Fruit fly (Drosophila melanogaster) whole organism, embryonic: ENCODE results near the gene dpr9.

ENCODE experiments used
- Ada2b ChIP-seq: fragments of 200-800 bp; sonication (Bioruptor generic); IDR thresholded peaks from 2 replicates; pipeline ENCODE4 v1.3.6; 2022; ENCODE audit warnings: missing biosample characterization, missing genetic modification characterization
- CG10321 ChIP-seq: fragments of 200-800 bp; sonication (Bioruptor generic); IDR thresholded peaks from 2 replicates; pipeline ENCODE4 v1.3.6; 2022; ENCODE audit warnings: missing biosample characterization, missing genetic modification characterization
- CG10366 ChIP-seq: fragments of 200-800 bp; sonication (Bioruptor generic); IDR thresholded peaks from 2 replicates; pipeline ENCODE4 v1.3.6; 2022; ENCODE audit warnings: missing biosample characterization, missing genetic modification characterization
- CG11504 ChIP-seq: fragments of 200-800 bp; sonication (Bioruptor generic); optimal IDR thresholded peaks from 3 replicates; lab custom pipeline; 2019; ENCODE audit warnings: missing biosample characterization, mild to moderate bottlenecking, missing genetic modification characterization, moderate library complexity
- CG12299 ChIP-seq: fragments of 200-800 bp; sonication (Bioruptor generic); optimal IDR thresholded peaks from 2 replicates; lab custom pipeline; 2018; ENCODE audit warnings: missing biosample characterization, mild to moderate bottlenecking, missing genetic modification characterization
- CG15601 ChIP-seq: fragments of 200-800 bp; sonication (Bioruptor generic); optimal IDR thresholded peaks from 3 replicates; lab custom pipeline; 2019; ENCODE audit warnings: missing biosample characterization, mild to moderate bottlenecking, missing genetic modification characterization, moderate library complexity
- CG17186 ChIP-seq: fragments of 200-800 bp; sonication (Bioruptor generic); optimal IDR thresholded peaks from 3 replicates; lab custom pipeline; 2017; ENCODE audit warnings: missing biosample characterization, missing genetic modification reagents, missing genetic modification characterization
- CG17359 ChIP-seq: fragments of 200-800 bp; sonication (Bioruptor generic); optimal IDR thresholded peaks from 3 replicates; lab custom pipeline; 2018; ENCODE audit warnings: missing biosample characterization, mild to moderate bottlenecking, missing genetic modification characterization, moderate library complexity
- CG18599 ChIP-seq: fragments of 200-800 bp; sonication (Bioruptor generic); optimal IDR thresholded peaks from 3 replicates; lab custom pipeline; 2017; ENCODE audit warnings: missing biosample characterization, missing genetic modification characterization, mild to moderate bottlenecking, moderate library complexity, missing genetic modification reagents
- CG18619 ChIP-seq: fragments of 200-800 bp; sonication (Bioruptor generic); optimal IDR thresholded peaks from 3 replicates; lab custom pipeline; 2017; ENCODE audit warnings: missing biosample characterization, mild to moderate bottlenecking, missing genetic modification characterization
- CG2116 ChIP-seq: fragments of 200-800 bp; sonication (Bioruptor generic); optimal IDR thresholded peaks from 3 replicates; lab custom pipeline; 2018; ENCODE audit warnings: missing biosample characterization, mild to moderate bottlenecking, missing genetic modification characterization
- CG30431 ChIP-seq: fragments of 200-800 bp; sonication (Bioruptor generic); optimal IDR thresholded peaks from 2 replicates; lab custom pipeline; 2017; ENCODE audit warnings: missing biosample characterization, missing genetic modification characterization
- CG31441 ChIP-seq: fragments of 200-800 bp; sonication (Bioruptor generic); IDR thresholded peaks from 2 replicates; pipeline ENCODE4 v1.3.6; 2022; ENCODE audit warnings: missing biosample characterization, missing genetic modification characterization
- CG32532 ChIP-seq: fragments of 200-800 bp; sonication (Bioruptor generic); IDR thresholded peaks from 2 replicates; pipeline ENCODE4 v1.3.6; 2022; ENCODE audit warnings: missing biosample characterization, missing genetic modification characterization
- CG32772 ChIP-seq: fragments of 200-800 bp; sonication (Bioruptor generic); IDR thresholded peaks from 2 replicates; pipeline ENCODE4 v1.3.6; 2022; ENCODE audit warnings: missing biosample characterization, missing genetic modification characterization
- CG34224 ChIP-seq: fragments of 200-800 bp; sonication (Bioruptor generic); IDR thresholded peaks from 3 replicates; pipeline ENCODE4 v1.3.6; 2022; ENCODE audit warnings: missing biosample characterization, missing genetic modification characterization; ENCODE audit not compliant: partially characterized antibody
- CG4360 ChIP-seq: fragments of 200-800 bp; sonication (Bioruptor generic); IDR thresholded peaks from 2 replicates; pipeline ENCODE4 v1.3.6; 2022; ENCODE audit warnings: missing biosample characterization, missing genetic modification characterization
- CG43689 ChIP-seq: fragments of 200-800 bp; sonication (Bioruptor generic); IDR thresholded peaks from 2 replicates; pipeline ENCODE4 v1.3.6; 2022; ENCODE audit warnings: missing biosample characterization, missing genetic modification characterization
- CG4707 ChIP-seq: fragments of 200-800 bp; sonication (Bioruptor generic); optimal IDR thresholded peaks from 2 replicates; lab custom pipeline; 2018; ENCODE audit warnings: missing biosample characterization, mild to moderate bottlenecking, missing genetic modification characterization, moderate library complexity
- CG5180 ChIP-seq: fragments of 200-800 bp; sonication (Bioruptor generic); optimal IDR thresholded peaks from 3 replicates; lab custom pipeline; 2017; ENCODE audit warnings: missing biosample characterization, missing genetic modification characterization, mild to moderate bottlenecking, moderate library complexity, missing genetic modification reagents
- CG7963 ChIP-seq: fragments of 200-800 bp; sonication (Bioruptor generic); IDR thresholded peaks from 3 replicates; pipeline ENCODE4 v1.3.6; 2022; ENCODE audit warnings: missing biosample characterization, missing genetic modification characterization; ENCODE audit not compliant: partially characterized antibody
- CkIIα-i1 ChIP-seq: fragments of 200-800 bp; sonication (Bioruptor generic); IDR thresholded peaks from 2 replicates; pipeline ENCODE4 v1.3.6; 2022; ENCODE audit warnings: missing biosample characterization, missing genetic modification characterization
- Fer2 ChIP-seq: fragments of 200-800 bp; sonication (Bioruptor generic); optimal IDR thresholded peaks from 2 replicates; lab custom pipeline; 2018; ENCODE audit warnings: missing biosample characterization, mild to moderate bottlenecking, missing genetic modification characterization, moderate library complexity
- H15 ChIP-seq: fragments of 200-800 bp; sonication (Bioruptor generic); IDR thresholded peaks from 3 replicates; pipeline ENCODE4 v1.3.6; 2022; ENCODE audit warnings: missing biosample characterization, missing genetic modification characterization
- Hmx ChIP-seq: fragments of 200-800 bp; sonication (Bioruptor generic); optimal IDR thresholded peaks from 2 replicates; lab custom pipeline; 2016; ENCODE audit warnings: missing biosample characterization, missing genetic modification characterization
- Hr78 ChIP-seq, 2 experiments: fragments of 200-800 bp in 1 of 2; fragments of >200 bp in 1 of 2; sonication (Bioruptor generic) in 1 of 2; optimal IDR thresholded peaks; 2 replicates each; lab custom pipeline; 2017 to 2019; ENCODE audit warnings: missing biosample characterization in 2 of 2, missing genetic modification characterization in 2 of 2, mild to moderate bottlenecking in 1 of 2, moderate library complexity in 1 of 2
- Myb ChIP-seq: fragments of 200-800 bp; sonication (Bioruptor generic); optimal IDR thresholded peaks from 2 replicates; lab custom pipeline; 2016; ENCODE audit warnings: missing biosample characterization, missing genetic modification characterization
- Neu2 ChIP-seq: fragments of 200-800 bp; sonication (Bioruptor generic); optimal IDR thresholded peaks from 3 replicates; lab custom pipeline; 2016; ENCODE audit warnings: missing biosample characterization, missing genetic modification characterization, borderline replicate concordance
- Stat92E ChIP-seq, 3 experiments: fragments of >200 bp in 2 of 3; fragments of 200-800 bp in 1 of 3; sonication (Bioruptor generic) in 1 of 3; optimal IDR thresholded peaks; 2 replicates each; lab custom pipeline; 2017 to 2019; ENCODE audit warnings: missing biosample characterization in 3 of 3, missing genetic modification characterization in 3 of 3, mild to moderate bottlenecking in 1 of 3, moderate library complexity in 1 of 3
- bab2 ChIP-seq: fragments of 200-800 bp; sonication (Bioruptor generic); optimal IDR thresholded peaks from 2 replicates; lab custom pipeline; 2016; ENCODE audit warnings: missing biosample characterization, missing genetic modification characterization
- bsh ChIP-seq, 2 experiments: fragments of 200-800 bp; sonication (Bioruptor generic); optimal IDR thresholded peaks; 2 replicates each; lab custom pipeline; 2017 to 2018; ENCODE audit warnings: mild to moderate bottlenecking in 2 of 2, missing biosample characterization in 2 of 2, missing genetic modification characterization in 2 of 2, moderate library complexity in 1 of 2
- crol ChIP-seq: fragments of 200-800 bp; sonication (Bioruptor generic); IDR thresholded peaks from 2 replicates; pipeline ENCODE4 v1.3.6; 2022; ENCODE audit warnings: missing biosample characterization, missing genetic modification characterization
- fd96Cb ChIP-seq: fragments of 200-800 bp; sonication (Bioruptor generic); optimal IDR thresholded peaks from 2 replicates; lab custom pipeline; 2018; ENCODE audit warnings: missing biosample characterization, mild to moderate bottlenecking, missing genetic modification characterization, moderate library complexity
- hb ChIP-seq: fragments of 200-800 bp; sonication (Bioruptor generic); IDR thresholded peaks from 3 replicates; pipeline ENCODE4 v1.3.6; 2022; ENCODE audit warnings: missing biosample characterization, missing genetic modification characterization; ENCODE audit not compliant: partially characterized antibody
- insv ChIP-seq, 2 experiments: fragments of 200-800 bp; sonication (Bioruptor generic); optimal IDR thresholded peaks; 3 replicates each; lab custom pipeline; 2016 to 2018; ENCODE audit warnings: missing biosample characterization in 2 of 2, missing genetic modification characterization in 2 of 2
- jumu ChIP-seq: fragments of 200-800 bp; sonication (Bioruptor generic); optimal IDR thresholded peaks from 3 replicates; lab custom pipeline; 2016; ENCODE audit warnings: missing biosample characterization, missing genetic modification characterization
- kni ChIP-seq: fragments of 200-800 bp; sonication (Bioruptor generic); optimal IDR thresholded peaks from 3 replicates; lab custom pipeline; 2017; ENCODE audit warnings: mild to moderate bottlenecking, missing biosample characterization, missing genetic modification reagents, missing genetic modification characterization
- mirr ChIP-seq: fragments of 200-800 bp; sonication (Bioruptor generic); optimal IDR thresholded peaks from 3 replicates; lab custom pipeline; 2018; ENCODE audit warnings: missing biosample characterization, mild to moderate bottlenecking, missing genetic modification characterization
- pnt ChIP-seq: fragments of 200-800 bp; sonication (Bioruptor generic); optimal IDR thresholded peaks from 3 replicates; lab custom pipeline; 2016; ENCODE audit warnings: missing biosample characterization, missing genetic modification characterization
- psq ChIP-seq: fragments of 200-800 bp; sonication (Bioruptor generic); optimal IDR thresholded peaks from 2 replicates; lab custom pipeline; 2017; ENCODE audit warnings: missing biosample characterization, missing genetic modification characterization
- ranshi ChIP-seq: fragments of 200-800 bp; sonication (Bioruptor generic); IDR thresholded peaks from 2 replicates; pipeline ENCODE4 v1.3.6; 2022; ENCODE audit warnings: missing biosample characterization, missing genetic modification characterization
- schlank ChIP-seq: fragments of 200-800 bp; sonication (Bioruptor generic); optimal IDR thresholded peaks from 2 replicates; lab custom pipeline; 2018; ENCODE audit warnings: missing biosample characterization, mild to moderate bottlenecking, missing genetic modification characterization
- slbo ChIP-seq: fragments of 200-800 bp; sonication (Bioruptor generic); IDR thresholded peaks from 2 replicates; pipeline ENCODE4 v1.3.6; 2022; ENCODE audit warnings: missing biosample characterization, missing genetic modification characterization
- sna ChIP-seq: fragments of 200-800 bp; sonication (Bioruptor generic); IDR thresholded peaks from 2 replicates; pipeline ENCODE4 v1.3.6; 2022; ENCODE audit warnings: missing biosample characterization, missing genetic modification characterization; ENCODE audit not compliant: partially characterized antibody
- so ChIP-seq: fragments of 200-800 bp; sonication (Bioruptor generic); IDR thresholded peaks from 3 replicates; pipeline ENCODE4 v1.3.6; 2022; ENCODE audit warnings: missing biosample characterization, missing genetic modification characterization
- sob ChIP-seq: fragments of 200-800 bp; sonication (Bioruptor generic); IDR thresholded peaks from 2 replicates; pipeline ENCODE4 v1.3.6; 2022; ENCODE audit warnings: missing biosample characterization, missing genetic modification characterization
- ttk ChIP-seq: fragments of 200-800 bp; sonication (Bioruptor generic); IDR thresholded peaks from 2 replicates; pipeline ENCODE4 v2.1.2; 2022; ENCODE audit warnings: missing biosample characterization, missing genetic modification characterization
- z ChIP-seq: fragments of 200-800 bp; sonication (Bioruptor generic); IDR thresholded peaks from 3 replicates; pipeline ENCODE4 v1.3.6; 2022; ENCODE audit warnings: missing biosample characterization, missing genetic modification characterization
- zen ChIP-seq: fragments of 200-800 bp; sonication (Bioruptor generic); optimal IDR thresholded peaks from 3 replicates; lab custom pipeline; 2018; ENCODE audit warnings: missing biosample characterization, mild to moderate bottlenecking, missing genetic modification characterization, moderate library complexity

Gene dpr9

DNA sequence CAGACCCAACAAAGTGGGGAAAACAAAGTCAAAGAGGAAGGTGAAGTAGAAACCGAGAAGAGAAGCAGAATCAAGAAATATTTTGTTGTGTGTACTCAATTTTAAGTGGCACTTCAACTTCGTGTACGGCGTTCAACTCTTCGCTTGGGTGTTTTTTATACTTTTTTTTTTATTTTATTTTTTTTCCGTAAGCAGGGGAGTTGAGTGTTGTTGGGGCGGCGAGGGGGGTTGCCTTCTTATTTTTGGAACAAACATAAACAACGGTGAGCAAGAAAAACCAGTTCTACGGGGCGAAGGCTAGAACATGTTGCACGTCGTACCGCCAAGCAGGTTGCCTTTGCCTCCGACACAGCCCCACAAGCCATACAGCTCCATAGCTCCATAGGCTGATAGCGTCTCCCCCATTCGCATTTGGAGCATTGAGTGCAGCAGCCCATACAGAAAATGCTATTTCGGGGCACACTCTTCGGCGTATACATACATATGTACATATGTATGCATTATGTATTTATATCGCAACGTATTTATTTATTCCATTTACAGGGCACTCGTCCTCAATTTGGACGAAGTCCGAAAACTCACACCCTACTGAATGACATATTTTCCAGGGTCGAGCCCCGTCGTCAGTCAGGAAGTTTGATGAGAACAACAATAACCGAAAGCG, 14.8 kb upstream of the dpr9 start (continued):
- TF ChIP-seq slbo (GFP tag; lab: Robert Waterston, UW) = 0 out of 2 replicates have a peak, but pooled peaks have one; percentile 13
- TF ChIP-seq zen (tag; lab: Kevin White, UChicago) = no peak
- TF ChIP-seq pnt (GFP tag; lab: Kevin White, UChicago) = no peak
- TF ChIP-seq sna (GFP tag; lab: Robert Waterston, UW) = no peak
- TF ChIP-seq CG10321 = 0 out of 2 replicates have a peak, but pooled peaks have one; percentile 8
- TF ChIP-seq CG34224 (GFP tag; lab: Robert Waterston, UW) = no peak
- no peak for TF ChIP-seq CG17186
- 0 out of 3 replicates have a peak, but pooled peaks have one; percentile 27 for TF ChIP-seq so (GFP tag; lab: Robert Waterston, UW)
- TF ChIP-seq crol (GFP tag; lab: Robert Waterston, UW) = peak; percentile 90
- peak; percentile 5 for TF ChIP-seq CG11504 (tag; lab: Kevin White, UChicago)
- no peak for TF ChIP-seq CG4360
- no peak for TF ChIP-seq CG30431 (GFP tag; lab: Kevin White, UChicago)
- peak; percentile 96 for TF ChIP-seq CG5180 (GFP tag; lab: Kevin White, UChicago)
- TF ChIP-seq bab2 (GFP tag; lab: Kevin White, UChicago) = no peak
- no peak for TF ChIP-seq CG43689
- peak; percentile 52 for TF ChIP-seq CG17359 (tag; lab: Kevin White, UChicago)
- peak in 1 of 2 experiments; percentile 66 for TF ChIP-seq bsh (GFP tag; optimal IDR thresholded peaks at IDR 0.05; lab: Kevin White, UChicago)
- no peak for TF ChIP-seq ranshi (GFP tag; lab: Robert Waterston, UW)
- peak in 1 of 3 experiments; percentile 52 for TF ChIP-seq Stat92E (GFP tag; optimal IDR thresholded peaks at IDR 0.05; lab: Kevin White, UChicago)
- TF ChIP-seq Ada2b (GFP tag; lab: Robert Waterston, UW) = no peak
- TF ChIP-seq CG32772 (GFP tag; lab: Robert Waterston, UW) = peak; percentile 94
- no peak for TF ChIP-seq hb (GFP tag; lab: Robert Waterston, UW)
- 0 out of 3 replicates have a peak, but pooled peaks have one; percentile 31 for TF ChIP-seq CG7963 (GFP tag; lab: Robert Waterston, UW)
- TF ChIP-seq CG18619 (GFP tag; lab: Kevin White, UChicago) = no peak
- peak; percentile 17 for TF ChIP-seq psq (GFP tag; lab: Kevin White, UChicago)
- no peak for TF ChIP-seq insv (GFP tag; optimal IDR thresholded peaks at IDR 0.05; lab: Kevin White, UChicago)
- TF ChIP-seq Hmx (GFP tag; lab: Kevin White, UChicago) = no peak
- TF ChIP-seq z (GFP tag; lab: Robert Waterston, UW) = peak; percentile 42; the same call in 1 of the 3 replicates
- no peak for TF ChIP-seq CG2116
- TF ChIP-seq CG4707 = no peak
- TF ChIP-seq fd96Cb (tag; lab: Kevin White, UChicago) = no peak
- TF ChIP-seq Hr78 (GFP tag; optimal IDR thresholded peaks at IDR 0.05; lab: Kevin White, UChicago) = no peak
- no peak for TF ChIP-seq CG31441 (GFP tag; lab: Robert Waterston, UW)
- TF ChIP-seq Neu2 (GFP tag; lab: Kevin White, UChicago) = no peak
- peak; percentile 8 for TF ChIP-seq CG18599 (GFP tag; lab: Kevin White, UChicago)
- no peak for TF ChIP-seq jumu (GFP tag; lab: Kevin White, UChicago)
- no peak for TF ChIP-seq CkIIα-i1 (GFP tag; lab: Robert Waterston, UW)
- no peak for TF ChIP-seq CG12299 (tag; lab: Kevin White, UChicago)
- no peak for TF ChIP-seq CG32532
- no peak for TF ChIP-seq Myb (GFP tag; lab: Kevin White, UChicago)
- no peak for TF ChIP-seq sob (GFP tag; lab: Robert Waterston, UW)
- no peak for TF ChIP-seq ttk
- no peak for TF ChIP-seq CG10366 (GFP tag; lab: Robert Waterston, UW)
- TF ChIP-seq Fer2 (tag; lab: Kevin White, UChicago) = no peak
- TF ChIP-seq mirr = no peak
- peak; percentile 85 for TF ChIP-seq CG15601
- no peak for TF ChIP-seq schlank (tag; lab: Kevin White, UChicago)
- peak; percentile 80 for TF ChIP-seq kni (GFP tag; lab: Kevin White, UChicago)
- no peak for TF ChIP-seq H15
